Fruit fly (Drosophila melanogaster) whole organism, wandering third instar larva: Measurements from ENCODE around the gene CG5112.
A peak's percentile ranks its signal among the peaks of the same experiment; 100 is the strongest.

Experiments used
- Abd-B ChIP-seq: fragments of >200 bp; optimal IDR thresholded peaks from 2 replicates; lab custom pipeline; 2017; ENCODE audit warnings: missing biosample characterization, missing genetic modification characterization
- CG32264 ChIP-seq: fragments of 200-800 bp; sonication (Bioruptor generic); optimal IDR thresholded peaks from 2 replicates; lab custom pipeline; 2016; ENCODE audit warnings: missing biosample characterization, missing genetic modification characterization
- CG9705 ChIP-seq: fragments of 200-800 bp; sonication (Bioruptor generic); optimal IDR thresholded peaks from 2 replicates; lab custom pipeline; 2018; ENCODE audit warnings: missing biosample characterization, mild to moderate bottlenecking, missing genetic modification characterization
- CrebA ChIP-seq: fragments of 200-800 bp; sonication (Bioruptor generic); optimal IDR thresholded peaks from 2 replicates; lab custom pipeline; 2016; ENCODE audit warnings: missing biosample characterization, mild to moderate bottlenecking, missing genetic modification characterization, borderline replicate concordance
- Dfd ChIP-seq: fragments of >200 bp; optimal IDR thresholded peaks from 2 replicates; lab custom pipeline; 2017; ENCODE audit warnings: missing biosample characterization, missing genetic modification characterization
- Dif ChIP-seq: fragments of 200-275, 200-300 bp; sonication (Bioruptor generic); optimal IDR thresholded peaks from 2 replicates; lab custom pipeline; 2018; ENCODE audit warnings: missing biosample characterization, missing genetic modification characterization; ENCODE audit not compliant: partially characterized antibody
- GATAd ChIP-seq: sonication (Bioruptor generic); optimal IDR thresholded peaks from 2 replicates; lab custom pipeline; 2016; ENCODE audit warnings: missing biosample characterization, missing genetic modification characterization
- HLH106 ChIP-seq: fragments of 200-800 bp; optimal IDR thresholded peaks from 3 replicates; lab custom pipeline; 2019; ENCODE audit warnings: missing biosample characterization, mild to moderate bottlenecking, missing genetic modification characterization, moderate library complexity
- Hnf4 ChIP-seq: fragments of 200-800 bp; sonication (Bioruptor generic); optimal IDR thresholded peaks from 2 replicates; lab custom pipeline; 2016; ENCODE audit warnings: missing biosample characterization, mild to moderate bottlenecking, missing genetic modification characterization
- Hr78 ChIP-seq: fragments of >200 bp; optimal IDR thresholded peaks from 2 replicates; lab custom pipeline; 2017; ENCODE audit warnings: missing biosample characterization, missing genetic modification characterization
- Hr83 ChIP-seq: fragments of 200-300 bp; sonication (Bioruptor generic); optimal IDR thresholded peaks from 2 replicates; lab custom pipeline; 2016; ENCODE audit warnings: missing biosample characterization, mild to moderate bottlenecking, missing genetic modification characterization, moderate library complexity; ENCODE audit not compliant: poor library complexity, severe bottlenecking
- Jra ChIP-seq: sonication (Bioruptor generic); optimal IDR thresholded peaks from 2 replicates; lab custom pipeline; 2016; ENCODE audit warnings: missing biosample characterization, missing genetic modification characterization
- Mio ChIP-seq: sonication (Bioruptor generic); optimal IDR thresholded peaks from 2 replicates; lab custom pipeline; 2016; ENCODE audit warnings: missing biosample characterization, missing genetic modification characterization
- Myc ChIP-seq: fragments of >200 bp; optimal IDR thresholded peaks from 2 replicates; lab custom pipeline; 2017
- N ChIP-seq: fragments of >200 bp; optimal IDR thresholded peaks from 2 replicates; lab custom pipeline; 2018; ENCODE audit warnings: missing biosample characterization, missing external identifiers, missing genetic modification characterization
- OdsH ChIP-seq: fragments of 200-800 bp; sonication (Bioruptor generic); optimal IDR thresholded peaks from 2 replicates; lab custom pipeline; 2016; ENCODE audit warnings: missing biosample characterization, mild to moderate bottlenecking, missing genetic modification characterization
- Rel ChIP-seq, 2 experiments: fragments of 200-800 bp; sonication (Bioruptor generic) in 1 of 2; optimal IDR thresholded peaks; 2 replicates in 1 of 2; 3 replicates in 1 of 2; lab custom pipeline; 2016 to 2019; ENCODE audit warnings: mild to moderate bottlenecking in 2 of 2, missing biosample characterization in 2 of 2, missing genetic modification characterization in 2 of 2, moderate library complexity in 1 of 2
- Sp1 ChIP-seq: fragments of 200-800 bp; sonication (Bioruptor generic); optimal IDR thresholded peaks from 3 replicates; lab custom pipeline; 2019; ENCODE audit warnings: missing biosample characterization, mild to moderate bottlenecking, missing genetic modification characterization, moderate library complexity
- Vsx2 ChIP-seq: fragments of 200-300, 225-300 bp; sonication (Bioruptor generic); optimal IDR thresholded peaks from 2 replicates; lab custom pipeline; 2018; ENCODE audit warnings: missing biosample characterization, missing genetic modification characterization; ENCODE audit not compliant: partially characterized antibody
- br ChIP-seq: fragments of 200-800 bp; sonication (Bioruptor generic); optimal IDR thresholded peaks from 2 replicates; lab custom pipeline; 2016; ENCODE audit warnings: missing biosample characterization, missing genetic modification characterization
- brk ChIP-seq: fragments of 200-800 bp; sonication (Bioruptor generic); optimal IDR thresholded peaks from 2 replicates; lab custom pipeline; 2016; ENCODE audit warnings: missing biosample characterization, mild to moderate bottlenecking, missing genetic modification characterization
- dl ChIP-seq, 2 experiments: fragments of 175-275, 200-275 bp in 1 of 2; fragments of 200-275 bp in 1 of 2; sonication (Bioruptor generic); optimal IDR thresholded peaks; lab custom pipeline; 2018; ENCODE audit warnings: mild to moderate bottlenecking in 2 of 2, missing biosample characterization in 2 of 2, missing genetic modification characterization in 2 of 2, moderate library complexity in 2 of 2; ENCODE audit not compliant: partially characterized antibody in 2 of 2, insufficient read depth in 1 of 2
- dmrt93B ChIP-seq: fragments of 200-800 bp; sonication (Bioruptor generic); optimal IDR thresholded peaks from 2 replicates; lab custom pipeline; 2018; ENCODE audit warnings: missing biosample characterization, mild to moderate bottlenecking, missing genetic modification characterization
- dsf ChIP-seq: sonication (Bioruptor generic); optimal IDR thresholded peaks from 2 replicates; lab custom pipeline; 2016; ENCODE audit warnings: missing biosample characterization, missing genetic modification characterization, borderline replicate concordance
- ey ChIP-seq: fragments of 200-800 bp; sonication (Bioruptor generic); optimal IDR thresholded peaks from 2 replicates; lab custom pipeline; 2016; ENCODE audit warnings: missing biosample characterization, missing genetic modification characterization
- foxo ChIP-seq, 2 experiments: fragments of 200-800 bp; sonication (Bioruptor generic); optimal IDR thresholded peaks; 2 replicates in 1 of 2; 3 replicates in 1 of 2; lab custom pipeline; 2016 to 2017; ENCODE audit warnings: missing biosample characterization in 2 of 2, missing genetic modification characterization in 2 of 2
- fru ChIP-seq: fragments of 200-800 bp; sonication (Bioruptor generic); optimal IDR thresholded peaks from 3 replicates; lab custom pipeline; 2016; ENCODE audit warnings: missing biosample characterization, mild to moderate bottlenecking, missing genetic modification characterization
- h ChIP-seq: fragments of 200-800 bp; sonication (Bioruptor generic); optimal IDR thresholded peaks from 3 replicates; lab custom pipeline; 2016; ENCODE audit warnings: missing biosample characterization, mild to moderate bottlenecking, missing genetic modification characterization
- jim ChIP-seq: fragments of 175-275, 200-325 bp; sonication (Bioruptor generic); optimal IDR thresholded peaks from 2 replicates; lab custom pipeline; 2016; ENCODE audit warnings: missing biosample characterization, mild to moderate bottlenecking, missing genetic modification characterization
- lola ChIP-seq: fragments of >200 bp; optimal IDR thresholded peaks from 2 replicates; lab custom pipeline; 2017; ENCODE audit warnings: missing biosample characterization, missing genetic modification characterization
- pan ChIP-seq: fragments of >200 bp; optimal IDR thresholded peaks from 2 replicates; lab custom pipeline; 2017
- psq ChIP-seq: fragments of 200-800 bp; sonication (Bioruptor generic); optimal IDR thresholded peaks from 3 replicates; lab custom pipeline; 2017; ENCODE audit warnings: missing biosample characterization, mild to moderate bottlenecking, missing genetic modification characterization, moderate library complexity
- rgr ChIP-seq: fragments of 200-800 bp; sonication (Bioruptor generic); optimal IDR thresholded peaks from 3 replicates; lab custom pipeline; 2016; ENCODE audit warnings: missing biosample characterization, mild to moderate bottlenecking, missing genetic modification characterization
- sage ChIP-seq: fragments of 200-800 bp; sonication (Bioruptor generic); optimal IDR thresholded peaks from 2 replicates; lab custom pipeline; 2016; ENCODE audit warnings: missing biosample characterization, mild to moderate bottlenecking, missing genetic modification characterization
- sv ChIP-seq: fragments of 200-800 bp; sonication (Bioruptor generic); optimal IDR thresholded peaks from 3 replicates; lab custom pipeline; 2016; ENCODE audit warnings: missing biosample characterization, missing genetic modification characterization
- tai ChIP-seq: sonication (Bioruptor generic); optimal IDR thresholded peaks from 2 replicates; lab custom pipeline; 2016; ENCODE audit warnings: missing biosample characterization, missing genetic modification characterization
- usp ChIP-seq: fragments of >200 bp; optimal IDR thresholded peaks from 2 replicates; lab custom pipeline; 2017; ENCODE audit warnings: missing biosample characterization, missing genetic modification characterization
- woc ChIP-seq: sonication (Bioruptor generic); optimal IDR thresholded peaks from 2 replicates; lab custom pipeline; 2016; ENCODE audit warnings: missing biosample characterization, mild to moderate bottlenecking, missing genetic modification characterization

Gene CG5112

dm6 chr3R:25515450-25516288, 24.4 kb downstream of the CG5112 start, which contains the start of gene msi:
msi (plus strand) TSS chr3R:25516118.
- no peak for TF ChIP-seq Dfd (GFP tag; lab: Kevin White, UChicago)
- peak; percentile 97 for TF ChIP-seq psq (GFP tag; lab: Kevin White, UChicago)
- peak; percentile 77 for TF ChIP-seq br (GFP tag; lab: Kevin White, UChicago)
- TF ChIP-seq dsf (GFP tag; lab: Kevin White, UChicago), result peak; percentile 44
- TF ChIP-seq Mio (GFP tag; lab: Kevin White, UChicago), result no peak
- TF ChIP-seq CrebA (GFP tag; lab: Kevin White, UChicago), result peak; percentile 4
- TF ChIP-seq OdsH (GFP tag; lab: Kevin White, UChicago), result peak; percentile 95
- peak; percentile 76 for TF ChIP-seq ey (GFP tag; lab: Kevin White, UChicago)
- TF ChIP-seq GATAd (GFP tag; lab: Kevin White, UChicago), result no peak
- TF ChIP-seq jim (GFP tag; lab: Kevin White, UChicago), result peak; percentile 49
- peak; percentile 93 for TF ChIP-seq rgr (GFP tag; lab: Kevin White, UChicago)
- TF ChIP-seq sage (GFP tag; lab: Kevin White, UChicago), result peak; percentile 87
- TF ChIP-seq dmrt93B (GFP tag; lab: Kevin White, UChicago), result peak; percentile 94
- peak; percentile 92 for TF ChIP-seq fru (GFP tag; lab: Kevin White, UChicago)
- TF ChIP-seq tai (GFP tag; lab: Kevin White, UChicago), result no peak
- peak; percentile 84 for TF ChIP-seq Rel (GFP tag; optimal IDR thresholded peaks at IDR 0.05; lab: Kevin White, UChicago)
- TF ChIP-seq Rel (tag; optimal IDR thresholded peaks at IDR 0.05; lab: Kevin White, UChicago), result peak; percentile 70
- peak; percentile 98 for TF ChIP-seq Sp1 (GFP tag; lab: Kevin White, UChicago)
- peak; percentile 91 for TF ChIP-seq h (GFP tag; lab: Kevin White, UChicago)
- peak; percentile 70 for TF ChIP-seq Vsx2 (GFP tag; lab: Kevin White, UChicago)
- TF ChIP-seq Abd-B (GFP tag; lab: Kevin White, UChicago), result no peak
- TF ChIP-seq woc (GFP tag; lab: Kevin White, UChicago), result peak; percentile 65
- TF ChIP-seq Dif (GFP tag; lab: Kevin White, UChicago), result peak; percentile 84
- peak; percentile 40 for TF ChIP-seq CG32264 (GFP tag; lab: Kevin White, UChicago)
- TF ChIP-seq Jra (GFP tag; lab: Kevin White, UChicago), result peak; percentile 12
- TF ChIP-seq N (GFP tag; lab: Kevin White, UChicago), result no peak
- TF ChIP-seq foxo (GFP tag; optimal IDR thresholded peaks at IDR 0.05; lab: Kevin White, UChicago), result peak in 1 of 2 experiments; percentile 95
- peak; percentile 76 for TF ChIP-seq pan (lab: Kevin White, UChicago)
- TF ChIP-seq usp (GFP tag; lab: Kevin White, UChicago), result no peak
- peak; percentile 84 for TF ChIP-seq brk (GFP tag; lab: Kevin White, UChicago)
- no peak for TF ChIP-seq Hr78 (GFP tag; lab: Kevin White, UChicago)
- no peak for TF ChIP-seq Myc (lab: Kevin White, UChicago)
- TF ChIP-seq CG9705 (GFP tag; lab: Kevin White, UChicago), result peak; percentile 64
- TF ChIP-seq dl (GFP tag; optimal IDR thresholded peaks at IDR 0.05; lab: Kevin White, UChicago; ENCODE audit: insufficient read depth in 1 of 2, partially characterized antibody in 2 of 2), result peak; percentile 80
- TF ChIP-seq Hnf4 (GFP tag; lab: Kevin White, UChicago), result peak; percentile 74
- peak; percentile 82 for TF ChIP-seq Hr83 (GFP tag; lab: Kevin White, UChicago)
- TF ChIP-seq lola (GFP tag; lab: Kevin White, UChicago), result no peak
- peak; percentile 77 for TF ChIP-seq sv (GFP tag; lab: Kevin White, UChicago)
- peak; percentile 98 for TF ChIP-seq HLH106
